Worm (Caenorhabditis elegans) whole organism, early embryonic: ENCODE results near the gene srxa-19.

ENCODE experiments used
- B0310.2 ChIP-seq: sonication (generic microtip); optimal IDR thresholded peaks from 2 replicates; lab custom pipeline; 2016; ENCODE audit warnings: mild to moderate bottlenecking, missing genetic modification characterization, missing compliant biosample characterization
- F13C5.2 ChIP-seq: sonication (generic microtip); optimal IDR thresholded peaks from 2 replicates; lab custom pipeline; 2017; ENCODE audit warnings: mild to moderate bottlenecking, missing genetic modification characterization, inconsistent platforms, missing compliant biosample characterization
- aly-1 ChIP-seq: sonication (generic microtip); optimal IDR thresholded peaks from 2 replicates; lab custom pipeline; 2016; ENCODE audit warnings: missing genetic modification characterization, missing compliant biosample characterization
- ama-1 ChIP-seq: fragments of 150-350 bp; optimal IDR thresholded peaks from 2 replicates; lab custom pipeline; 2014
- ceh-13 ChIP-seq: fragments of 200-800 bp; sonication (Bioruptor generic); optimal IDR thresholded peaks from 2 replicates; lab custom pipeline; 2018; ENCODE audit warnings: mild to moderate bottlenecking, missing genetic modification characterization, missing compliant biosample characterization
- ceh-36 ChIP-seq: sonication (generic microtip); optimal IDR thresholded peaks from 2 replicates; lab custom pipeline; 2016; ENCODE audit warnings: missing genetic modification characterization, inconsistent platforms, missing compliant biosample characterization
- ets-7 ChIP-seq: sonication (generic microtip); optimal IDR thresholded peaks from 2 replicates; lab custom pipeline; 2016; ENCODE audit warnings: missing genotype, missing genetic modification characterization, missing compliant biosample characterization
- flt-1 ChIP-seq: fragments of 200-800 bp; sonication (Bioruptor generic); IDR thresholded peaks from 2 replicates; pipeline ENCODE4 v1.3.6; 2022; ENCODE audit warnings: missing genetic modification characterization, missing compliant biosample characterization
- hmbx-1 ChIP-seq: sonication (generic microtip); optimal IDR thresholded peaks from 2 replicates; lab custom pipeline; 2016; ENCODE audit warnings: mild to moderate bottlenecking, missing genetic modification characterization, missing compliant biosample characterization
- hmg-4 ChIP-seq: fragments of 200-800 bp; sonication (Bioruptor generic); optimal IDR thresholded peaks from 2 replicates; lab custom pipeline; 2018; ENCODE audit warnings: mild to moderate bottlenecking, missing genetic modification characterization, missing compliant biosample characterization
- hnd-1 ChIP-seq: sonication (generic microtip); optimal IDR thresholded peaks from 2 replicates; lab custom pipeline; 2016; ENCODE audit warnings: missing genetic modification characterization, missing compliant biosample characterization
- pes-1 ChIP-seq: fragments of 200-800 bp; sonication (Bioruptor generic); IDR thresholded peaks from 2 replicates; pipeline ENCODE4 v1.3.6; 2022; ENCODE audit warnings: missing genetic modification reagents, missing genetic modification characterization, missing compliant biosample characterization
- scrt-1 ChIP-seq: fragments of 200-800 bp; sonication (Bioruptor generic); IDR thresholded peaks from 2 replicates; pipeline ENCODE4 v1.3.6; 2022; ENCODE audit warnings: missing genetic modification characterization, missing compliant biosample characterization
- sea-1 ChIP-seq: fragments of 200-800 bp; sonication (Bioruptor generic); conservative IDR thresholded peaks from 2 replicates; pipeline ENCODE4 v1.3.6; 2022; ENCODE audit warnings: missing genetic modification characterization, missing compliant biosample characterization
- tbx-11 ChIP-seq: fragments of 200-800 bp; sonication (Bioruptor generic); IDR thresholded peaks from 2 replicates; pipeline ENCODE4 v1.3.6; 2022; ENCODE audit warnings: missing genetic modification characterization, missing compliant biosample characterization
- tbx-37 ChIP-seq: fragments of 200-800 bp; sonication (Bioruptor generic); conservative IDR thresholded peaks from 2 replicates; pipeline ENCODE4 v1.3.6; 2022; ENCODE audit warnings: missing genetic modification reagents, missing genetic modification characterization, missing compliant biosample characterization
- tra-4 ChIP-seq: sonication (generic microtip); optimal IDR thresholded peaks from 2 replicates; lab custom pipeline; 2017; ENCODE audit warnings: missing genetic modification characterization, missing compliant biosample characterization

srxa-19 gene

ce11 chrV:10149728-10150127 is 27.2 kb upstream of the srxa-19 start, which contains the start of gene srsx-27:
Gene srsx-27, plus strand, starts transcription at chrV:10150028.
- TF ChIP-seq hmg-4 (GFP tag; lab: Kevin White, UChicago) (no peak), ets-7 (tag; lab: Kevin White, UChicago) (no peak), hmbx-1 (tag; lab: Kevin White, UChicago) (no peak), F13C5.2 (no peak)

ce11 chrV:10148352-10148751 is 25.8 kb upstream of the srxa-19 start, which contains the start of gene srsx-26:
Gene srsx-26, plus strand, starts transcription at chrV:10148652.
- no peak for TF ChIP-seq tbx-11
- TF ChIP-seq ceh-36 (tag; lab: Kevin White, UChicago): no peak
- TF ChIP-seq ceh-13 (GFP tag; lab: Kevin White, UChicago): no peak
- TF ChIP-seq aly-1: no peak
- no peak for TF ChIP-seq flt-1
- TF ChIP-seq sea-1 (GFP tag; lab: Robert Waterston, UW): no peak

- TF ChIP-seq pes-1 (GFP tag; lab: Robert Waterston, UW) (no peak), tbx-11 (no peak), tbx-37 (GFP tag; lab: Robert Waterston, UW) (no peak), sea-1 (GFP tag; lab: Robert Waterston, UW) (no peak), hnd-1 (no peak), B0310.2 (tag; lab: Kevin White, UChicago) (no peak), tra-4 (tag; lab: Kevin White, UChicago) (no peak), ceh-36 (tag; lab: Kevin White, UChicago) (no peak), hmbx-1 (tag; lab: Kevin White, UChicago) (no peak), ama-1 (no peak), ets-7 (tag; lab: Kevin White, UChicago) (no peak), flt-1 (no peak), aly-1 (no peak), ceh-13 (GFP tag; lab: Kevin White, UChicago) (no peak), hmg-4 (GFP tag; lab: Kevin White, UChicago) (no peak), scrt-1 (GFP tag; lab: Robert Waterston, UW) (no peak)
These were observed 24.2 kb upstream of the srxa-19 start for ce11 chrV:10146787-10147186.

- TF ChIP-seq tbx-37 (GFP tag; lab: Robert Waterston, UW): no peak
- no peak for TF ChIP-seq hmg-4 (GFP tag; lab: Kevin White, UChicago)
- TF ChIP-seq ceh-13 (GFP tag; lab: Kevin White, UChicago): no peak
- TF ChIP-seq ceh-36 (tag; lab: Kevin White, UChicago): no peak
- TF ChIP-seq hmbx-1 (tag; lab: Kevin White, UChicago): no peak
- TF ChIP-seq aly-1: no peak
- TF ChIP-seq hnd-1: no peak
- TF ChIP-seq tbx-11: no peak
- no peak for TF ChIP-seq tra-4 (tag; lab: Kevin White, UChicago)
- TF ChIP-seq F13C5.2: no peak
- TF ChIP-seq ets-7 (tag; lab: Kevin White, UChicago): no peak
These were observed 23.1 kb upstream of the srxa-19 start, which contains the start of gene C51E3.9 for ce11 chrV:10145653-10146052. Gene C51E3.9, plus strand, starts transcription at chrV:10145953.

ce11 chrV:10134077-10134693 is 11.6 kb upstream of the srxa-19 start, which contains the start of the genes C08B6.18, wdr-20 and C08B6.8:
Gene C08B6.18, minus strand, starts transcription at chrV:10134127.
Gene wdr-20, minus strand, starts transcription at chrV:10134158.
Gene C08B6.8, plus strand, starts transcription at chrV:10134643.
- no peak for TF ChIP-seq tbx-11
- TF ChIP-seq scrt-1 (GFP tag; lab: Robert Waterston, UW): no peak

ce11 chrV:10133277-10133676 is 10.7 kb upstream of the srxa-19 start:
- TF ChIP-seq hnd-1 (no peak), tbx-37 (GFP tag; lab: Robert Waterston, UW) (no peak), ama-1 (no peak), hmbx-1 (tag; lab: Kevin White, UChicago) (no peak), aly-1 (no peak), scrt-1 (GFP tag; lab: Robert Waterston, UW) (no peak), tbx-11 (no peak), flt-1 (no peak), B0310.2 (tag; lab: Kevin White, UChicago) (no peak), ceh-36 (tag; lab: Kevin White, UChicago) (no peak), pes-1 (GFP tag; lab: Robert Waterston, UW) (no peak), F13C5.2 (no peak), ceh-13 (GFP tag; lab: Kevin White, UChicago) (no peak)

- no peak for TF ChIP-seq hmbx-1 (tag; lab: Kevin White, UChicago)
- TF ChIP-seq tbx-11: no peak
- no peak for TF ChIP-seq tra-4 (tag; lab: Kevin White, UChicago)
- TF ChIP-seq ama-1: no peak
- no peak for TF ChIP-seq ceh-13 (GFP tag; lab: Kevin White, UChicago)
- no peak for TF ChIP-seq hnd-1
- no peak for TF ChIP-seq sea-1 (GFP tag; lab: Robert Waterston, UW)
These were observed 7.6 kb upstream of the srxa-19 start, which contains the start of gene aos-1 for ce11 chrV:10130195-10130594. Gene aos-1, minus strand, starts transcription at chrV:10130295.

ce11 chrV:10124799-10125548 is 2.4 kb upstream of the srxa-19 start, which contains the start of gene C08B6.10:
Gene C08B6.10, plus strand, starts transcription at chrV:10125498.
- TF ChIP-seq aly-1 (no peak), B0310.2 (tag; lab: Kevin White, UChicago) (no peak), F13C5.2 (no peak), pes-1 (GFP tag; lab: Robert Waterston, UW) (no peak), hmg-4 (GFP tag; lab: Kevin White, UChicago) (no peak), hmbx-1 (tag; lab: Kevin White, UChicago) (no peak)
